Worm (Caenorhabditis elegans): ENCODE measurements around the gene T20D4.3.

- no peak for TF ChIP-seq ref-1 (GFP tag; conservative IDR thresholded peaks at IDR 0.05)
- no peak for TF ChIP-seq flt-1 (GFP tag; IDR thresholded peaks at IDR 0.05)
- no peak for TF ChIP-seq cog-1 (tag; optimal IDR thresholded peaks at IDR 0.05)
- no peak for TF ChIP-seq ztf-23 (GFP tag; IDR thresholded peaks at IDR 0.05)
Measured at ce11 chrV:3408602-3409001, 9.4 kb upstream of the T20D4.3 start, which contains the start of gene T20D4.7.
